Worm (Caenorhabditis elegans) whole organism, L4 larva: ENCODE results near the gene rps-23.

Source experiments
- T20F7.1 ChIP-seq: fragments of 200-800 bp; sonication (Bioruptor generic); optimal IDR thresholded peaks from 2 replicates; lab custom pipeline; 2018; ENCODE audit warnings: mild to moderate bottlenecking, missing genetic modification characterization, missing compliant biosample characterization
- nhr-6 ChIP-seq: fragments of 150-350 bp; optimal IDR thresholded peaks from 2 replicates; lab custom pipeline; 2014; ENCODE audit warnings: missing biosample characterization, missing genetic modification characterization
- unc-62 ChIP-seq, 3 experiments: fragments of 150-350 bp in 1 of 3; sonication (generic microtip); optimal IDR thresholded peaks in 2 of 3; peaks in 1 of 3; 1 replicate in 1 of 3; 2 replicates in 2 of 3; lab custom pipeline; 2014 to 2017; ENCODE audit warnings: missing biosample characterization in 3 of 3, missing genetic modification characterization in 3 of 3, missing genetic modification reagents in 3 of 3, missing genotype in 1 of 3

Gene rps-23

DNA sequence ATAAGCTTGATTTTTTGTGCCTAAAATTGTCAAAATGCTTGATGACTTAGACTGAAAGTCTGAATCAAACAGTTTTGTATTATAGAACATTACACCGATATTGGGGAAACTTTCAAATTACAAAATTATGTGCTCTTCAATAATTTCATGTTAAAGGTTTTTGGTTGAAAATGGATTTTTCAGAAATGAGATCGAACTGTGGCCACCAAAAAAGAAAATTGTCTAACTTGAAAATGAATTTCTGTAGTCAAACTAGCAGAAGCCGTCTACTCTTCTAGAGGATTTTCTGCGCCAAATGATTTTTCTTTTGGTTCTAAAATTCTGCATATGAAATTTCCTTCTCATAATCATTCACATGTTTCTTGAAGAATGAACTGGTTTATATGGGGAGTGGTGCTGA, 50.0 kb downstream of the rps-23 start:
- TF ChIP-seq unc-62 (GFP tag; optimal IDR thresholded peaks at IDR 0.05 in 1 of 2; lab: Kevin White, UChicago) (peak in 1 of 2 experiments; percentile 91), unc-62 (tag; optimal IDR thresholded peaks at IDR 0.05; lab: Kevin White, UChicago) (no peak), nhr-6 (tag; lab: Kevin White, UChicago) (no peak), T20F7.1 (GFP tag; lab: Kevin White, UChicago) (no peak)
